Worm (Caenorhabditis elegans): ENCODE data around the gene pvf-1.

The pvf-1 gene

DNA sequence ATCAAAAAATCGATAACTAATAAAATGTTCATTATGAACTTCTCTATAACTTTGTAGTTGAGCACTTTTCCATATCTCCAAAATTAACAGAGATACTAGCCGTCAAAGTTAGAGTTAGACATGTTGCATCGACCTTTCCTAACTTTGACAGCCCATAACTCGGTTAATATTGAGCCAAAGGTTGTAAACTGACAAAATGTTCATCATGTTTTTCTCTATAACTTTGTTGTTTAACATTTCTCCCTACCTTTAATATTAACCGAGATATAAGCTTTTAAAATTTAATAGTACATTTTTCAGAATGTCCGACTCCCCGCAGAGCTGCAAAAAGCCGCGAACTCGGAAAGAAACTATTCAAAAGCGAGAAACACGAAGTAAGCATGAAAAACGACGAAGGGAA lies 31.0 kb upstream of the pvf-1 start, which contains the start of gene hlh-33:
Gene hlh-33 (plus strand): TSS at position 301 of the 400 bp plus-strand sequence.
- TF ChIP-seq fkh-4 (tag; optimal IDR thresholded peaks at IDR 0.05; ENCODE audit: borderline replicate concordance) (no peak), efl-1 (optimal IDR thresholded peaks at IDR 0.05) (no peak), efl-1 (GFP tag; optimal IDR thresholded peaks at IDR 0.05 in 1 of 2) (peak in 1 of 2 experiments; percentile 87), ztf-4 (tag; optimal IDR thresholded peaks at IDR 0.05) (no peak), nhr-85 (tag) (peak; percentile 43)

DNA sequence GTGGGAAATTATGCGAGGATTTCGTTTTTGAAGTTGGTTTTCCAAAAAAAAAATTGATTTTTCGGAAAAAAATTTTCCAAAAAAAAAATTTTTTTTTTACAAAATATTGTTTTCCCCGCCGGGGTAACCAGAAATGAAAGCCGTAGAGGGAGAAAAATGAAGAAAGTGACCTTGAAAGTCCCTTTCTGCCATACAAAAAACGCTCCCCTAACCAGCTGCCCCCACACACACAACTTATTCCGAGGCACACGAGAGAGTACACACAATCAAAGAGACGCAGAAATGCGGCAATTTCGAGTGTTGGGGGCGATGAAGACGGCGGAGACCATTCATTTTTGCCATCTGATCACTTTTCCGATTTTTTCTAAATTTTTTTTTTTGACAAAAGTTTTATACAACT lies 29.8 kb upstream of the pvf-1 start:
- no peak for TF ChIP-seq F16B12.6 (tag; optimal IDR thresholded peaks at IDR 0.05)
- TF ChIP-seq sptf-1 (tag; optimal IDR thresholded peaks at IDR 0.05) = no peak
- peak; percentile 40 for TF ChIP-seq skn-1 (tag; optimal IDR thresholded peaks at IDR 0.05)
- TF ChIP-seq lin-15B (tag; optimal IDR thresholded peaks at IDR 0.05) = no peak
- no peak for TF ChIP-seq C04F5.9 (tag; optimal IDR thresholded peaks at IDR 0.05)
- TF ChIP-seq nhr-84 (tag; optimal IDR thresholded peaks at IDR 0.05) = no peak
- TF ChIP-seq mep-1 (tag; optimal IDR thresholded peaks at IDR 0.05) = peak; percentile 20
- no peak for TF ChIP-seq ama-1 (optimal IDR thresholded peaks at IDR 0.05)
- no peak for TF ChIP-seq unc-86 (tag; optimal IDR thresholded peaks at IDR 0.05)
- no peak for TF ChIP-seq swsn-7 (tag; optimal IDR thresholded peaks at IDR 0.05)
- TF ChIP-seq efl-1 (optimal IDR thresholded peaks at IDR 0.05) = peak in 1 of 2 experiments; percentile 38
- TF ChIP-seq efl-1 (GFP tag; optimal IDR thresholded peaks at IDR 0.05 in 1 of 2) = peak; percentile 11 to 91
- no peak for TF ChIP-seq nhr-77 (tag; optimal IDR thresholded peaks at IDR 0.05)
- TF ChIP-seq fkh-4 (tag; optimal IDR thresholded peaks at IDR 0.05; ENCODE audit: borderline replicate concordance) = no peak
- TF ChIP-seq Y116A8C.19 (tag; optimal IDR thresholded peaks at IDR 0.05; ENCODE audit: borderline replicate concordance) = no peak
- TF ChIP-seq dpl-1 (GFP tag; optimal IDR thresholded peaks at IDR 0.05) = peak; percentile 3 to 47 (median 32)
- TF ChIP-seq ces-1 (GFP tag; optimal IDR thresholded peaks at IDR 0.05) = no peak
- no peak for TF ChIP-seq lir-3 (tag; optimal IDR thresholded peaks at IDR 0.05; ENCODE audit: poor library complexity)
- no peak for TF ChIP-seq unc-98 (GFP tag; IDR thresholded peaks at IDR 0.05)
- no peak for TF ChIP-seq unc-130 (tag; optimal IDR thresholded peaks at IDR 0.05)
- TF ChIP-seq lin-35 (GFP tag; optimal IDR thresholded peaks at IDR 0.05) = peak in 1 of 2 experiments; percentile 60
- TF ChIP-seq grh-1 (GFP tag; IDR thresholded peaks at IDR 0.05) = no peak; the same call in 1 of the 2 replicates
- no peak for TF ChIP-seq nhr-90 (tag; optimal IDR thresholded peaks at IDR 0.05; ENCODE audit: poor library complexity)
- peak in 1 of 2 experiments; percentile 23 for TF ChIP-seq lsy-2 (tag; optimal IDR thresholded peaks at IDR 0.05)
- peak; percentile 6 for TF ChIP-seq nhr-20 (tag; optimal IDR thresholded peaks at IDR 0.05)
- peak; percentile 45 for TF ChIP-seq snu-23 (GFP tag; optimal IDR thresholded peaks at IDR 0.05)
- no peak for TF ChIP-seq aly-2 (tag; optimal IDR thresholded peaks at IDR 0.05)
- peak; percentile 97 for TF ChIP-seq blmp-1 (tag; optimal IDR thresholded peaks at IDR 0.05)
- TF ChIP-seq lin-13 (GFP tag; optimal IDR thresholded peaks at IDR 0.05) = peak; percentile 40
- no peak for TF ChIP-seq egl-27 (tag; optimal IDR thresholded peaks at IDR 0.05)
- peak in 1 of 6 experiments; percentile 64 for TF ChIP-seq elt-3 (tag; optimal IDR thresholded peaks at IDR 0.05)
- TF ChIP-seq mdl-1 (tag; optimal IDR thresholded peaks at IDR 0.05) = peak in 1 of 2 experiments; percentile 12
- no peak for TF ChIP-seq pax-3 (tag; optimal IDR thresholded peaks at IDR 0.05)
- peak; percentile 69 for TF ChIP-seq pag-3 (tag; optimal IDR thresholded peaks at IDR 0.05; ENCODE audit: borderline replicate concordance, insufficient read depth)
- no peak for TF ChIP-seq nhr-19 (GFP tag; conservative IDR thresholded peaks at IDR 0.05)
- TF ChIP-seq zip-4 (GFP tag; optimal IDR thresholded peaks at IDR 0.05) = no peak
- TF ChIP-seq nhr-71 (tag; optimal IDR thresholded peaks at IDR 0.05) = no peak
- TF ChIP-seq nhr-85 (tag) = peak; percentile 66
- no peak for TF ChIP-seq ceh-63 (GFP tag; optimal IDR thresholded peaks at IDR 0.05)
- TF ChIP-seq sox-4 (tag; optimal IDR thresholded peaks at IDR 0.05) = no peak
